Fruit fly (Drosophila melanogaster) whole organism, embryonic: Measurements from ENCODE around the gene CG9662.

ENCODE experiments used
- ATbp ChIP-seq: fragments of 200-800 bp; sonication (Bioruptor generic); optimal IDR thresholded peaks from 2 replicates; lab custom pipeline; 2017; ENCODE audit warnings: missing biosample characterization, mild to moderate bottlenecking, missing genetic modification characterization, missing genetic modification reagents
- Blimp-1 ChIP-seq: fragments of 200-800 bp; sonication (Bioruptor generic); optimal IDR thresholded peaks from 3 replicates; lab custom pipeline; 2018; ENCODE audit warnings: missing biosample characterization, missing genetic modification characterization, mild to moderate bottlenecking, moderate library complexity, missing genetic modification reagents
- CG11247 ChIP-seq: fragments of 200-800 bp; sonication (Bioruptor generic); IDR thresholded peaks from 2 replicates; pipeline ENCODE4 v1.3.6; 2022; ENCODE audit warnings: missing biosample characterization, missing genetic modification characterization
- CG11456 ChIP-seq: fragments of 200-800 bp; sonication (Bioruptor generic); IDR thresholded peaks from 3 replicates; pipeline ENCODE4 v1.3.6; 2022; ENCODE audit warnings: missing biosample characterization, missing genetic modification characterization
- CG11504 ChIP-seq: fragments of 200-800 bp; sonication (Bioruptor generic); optimal IDR thresholded peaks from 3 replicates; lab custom pipeline; 2019; ENCODE audit warnings: missing biosample characterization, mild to moderate bottlenecking, missing genetic modification characterization, moderate library complexity
- CG11695 ChIP-seq: fragments of 200-800 bp; sonication (Bioruptor generic); IDR thresholded peaks from 3 replicates; pipeline ENCODE4 v1.3.6; 2022; ENCODE audit warnings: missing biosample characterization, missing genetic modification characterization
- CG12942 ChIP-seq: fragments of 200-800 bp; sonication (Bioruptor generic); optimal IDR thresholded peaks from 3 replicates; lab custom pipeline; 2016; ENCODE audit warnings: missing biosample characterization, missing genetic modification characterization
- CG14860 ChIP-seq: fragments of 200-800 bp; sonication (Bioruptor generic); IDR thresholded peaks from 3 replicates; pipeline ENCODE4 v1.3.6; 2022; ENCODE audit warnings: missing biosample characterization, missing genetic modification characterization; ENCODE audit not compliant: partially characterized antibody
- CG1529 ChIP-seq: fragments of 200-800 bp; sonication (Bioruptor generic); optimal IDR thresholded peaks from 3 replicates; lab custom pipeline; 2018; ENCODE audit warnings: missing biosample characterization, missing genetic modification characterization
- CG1603 ChIP-seq: fragments of 200-800 bp; sonication (Bioruptor generic); optimal IDR thresholded peaks from 2 replicates; lab custom pipeline; 2019; ENCODE audit warnings: missing biosample characterization, mild to moderate bottlenecking, missing genetic modification characterization, moderate library complexity
- CG17361 ChIP-seq: fragments of 200-800 bp; sonication (Bioruptor generic); IDR thresholded peaks from 3 replicates; pipeline ENCODE4 v1.3.6; 2022; ENCODE audit warnings: missing biosample characterization, missing genetic modification characterization
- CG17612 ChIP-seq: fragments of 200-800 bp; sonication (Bioruptor generic); IDR thresholded peaks from 2 replicates; pipeline ENCODE4 v1.3.6; 2022; ENCODE audit warnings: missing biosample characterization, missing genetic modification characterization
- CG2202 ChIP-seq: fragments of 200-800 bp; sonication (Bioruptor generic); optimal IDR thresholded peaks from 2 replicates; lab custom pipeline; 2018; ENCODE audit warnings: missing biosample characterization, mild to moderate bottlenecking, missing genetic modification characterization
- CG32532 ChIP-seq: fragments of 200-800 bp; sonication (Bioruptor generic); IDR thresholded peaks from 2 replicates; pipeline ENCODE4 v1.3.6; 2022; ENCODE audit warnings: missing biosample characterization, missing genetic modification characterization
- CG32772 ChIP-seq: fragments of 200-800 bp; sonication (Bioruptor generic); IDR thresholded peaks from 2 replicates; pipeline ENCODE4 v1.3.6; 2022; ENCODE audit warnings: missing biosample characterization, missing genetic modification characterization
- CG33557 ChIP-seq: fragments of 200-800 bp; sonication (Bioruptor generic); optimal IDR thresholded peaks from 2 replicates; lab custom pipeline; 2019; ENCODE audit warnings: missing biosample characterization, mild to moderate bottlenecking, missing genetic modification characterization, moderate library complexity
- CG3407 ChIP-seq: fragments of 200-800 bp; sonication (Bioruptor generic); optimal IDR thresholded peaks from 2 replicates; lab custom pipeline; 2018; ENCODE audit warnings: missing biosample characterization, mild to moderate bottlenecking, missing genetic modification characterization
- CG34376 ChIP-seq: fragments of 200-800 bp; sonication (Bioruptor generic); optimal IDR thresholded peaks from 2 replicates; lab custom pipeline; 2018; ENCODE audit warnings: missing biosample characterization, mild to moderate bottlenecking, missing genetic modification characterization
- CG6272 ChIP-seq: fragments of 200-800 bp; sonication (Bioruptor generic); IDR thresholded peaks from 2 replicates; pipeline ENCODE4 v1.3.6; 2022; ENCODE audit warnings: missing biosample characterization, missing genetic modification characterization
- CG6689 ChIP-seq: fragments of 200-800 bp; sonication (Bioruptor generic); IDR thresholded peaks from 2 replicates; pipeline ENCODE4 v1.3.6; 2022; ENCODE audit warnings: missing biosample characterization, missing genetic modification characterization
- CG6813 ChIP-seq: fragments of 200-800 bp; sonication (Bioruptor generic); optimal IDR thresholded peaks from 2 replicates; lab custom pipeline; 2017; ENCODE audit warnings: missing biosample characterization, missing genetic modification characterization, mild to moderate bottlenecking, moderate library complexity, missing genetic modification reagents
- CTCF ChIP-seq: fragments of 200-800 bp; sonication (Bioruptor generic); optimal IDR thresholded peaks from 2 replicates; lab custom pipeline; 2017; ENCODE audit warnings: missing biosample characterization, mild to moderate bottlenecking, missing genetic modification characterization, moderate library complexity
- Dbx ChIP-seq: fragments of 200-800 bp; sonication (Bioruptor generic); IDR thresholded peaks from 3 replicates; pipeline ENCODE4 v1.3.6; 2022; ENCODE audit warnings: missing biosample characterization, missing genetic modification characterization
- MTF-1 ChIP-seq: fragments of 200-800 bp; sonication (Bioruptor generic); optimal IDR thresholded peaks from 2 replicates; lab custom pipeline; 2018; ENCODE audit warnings: missing biosample characterization, mild to moderate bottlenecking, missing genetic modification characterization, borderline replicate concordance
- Myb ChIP-seq: fragments of 200-800 bp; sonication (Bioruptor generic); optimal IDR thresholded peaks from 2 replicates; lab custom pipeline; 2016; ENCODE audit warnings: missing biosample characterization, missing genetic modification characterization
- Nf-YA ChIP-seq: fragments of 200-800 bp; sonication (Bioruptor generic); IDR thresholded peaks from 2 replicates; pipeline ENCODE4 v1.3.6; 2022; ENCODE audit warnings: missing biosample characterization, missing genetic modification characterization
- Rx ChIP-seq: fragments of 200-800 bp; sonication (Bioruptor generic); IDR thresholded peaks from 2 replicates; pipeline ENCODE4 v1.3.6; 2022; ENCODE audit warnings: missing biosample characterization, missing genetic modification characterization
- Ssrp ChIP-seq: fragments of 200-800 bp; sonication (Bioruptor generic); optimal IDR thresholded peaks from 2 replicates; lab custom pipeline; 2018; ENCODE audit warnings: missing biosample characterization, mild to moderate bottlenecking, missing genetic modification characterization, moderate library complexity
- Xrp1 ChIP-seq: fragments of 200-800 bp; sonication (Bioruptor generic); IDR thresholded peaks from 2 replicates; pipeline ENCODE4 v1.3.6; 2022; ENCODE audit warnings: missing biosample characterization, missing genetic modification characterization
- az2 ChIP-seq: fragments of 200-800 bp; sonication (Bioruptor generic); optimal IDR thresholded peaks from 3 replicates; lab custom pipeline; 2016; ENCODE audit warnings: missing biosample characterization, missing genetic modification characterization
- bcd ChIP-seq: fragments of 200-800 bp; sonication (Bioruptor generic); optimal IDR thresholded peaks from 2 replicates; lab custom pipeline; 2017; ENCODE audit warnings: missing biosample characterization, mild to moderate bottlenecking, missing genetic modification characterization
- bsh ChIP-seq, 2 experiments: fragments of 200-800 bp; sonication (Bioruptor generic); optimal IDR thresholded peaks; 2 replicates each; lab custom pipeline; 2017 to 2018; ENCODE audit warnings: mild to moderate bottlenecking in 2 of 2, missing biosample characterization in 2 of 2, missing genetic modification characterization in 2 of 2, moderate library complexity in 1 of 2
- caup ChIP-seq: fragments of 200-800 bp; sonication (Bioruptor generic); optimal IDR thresholded peaks from 3 replicates; lab custom pipeline; 2017; ENCODE audit warnings: missing biosample characterization, mild to moderate bottlenecking, missing genetic modification characterization, moderate library complexity; ENCODE audit not compliant: severe bottlenecking
- chm ChIP-seq: fragments of 200-800 bp; sonication (Bioruptor generic); IDR thresholded peaks from 2 replicates; pipeline ENCODE4 v1.3.6; 2022; ENCODE audit warnings: missing biosample characterization, missing genetic modification characterization
- dan ChIP-seq: fragments of 200-800 bp; sonication (Bioruptor generic); IDR thresholded peaks from 2 replicates; pipeline ENCODE4 v1.3.6; 2022; ENCODE audit warnings: missing biosample characterization, missing genetic modification characterization
- dpn ChIP-seq, 2 experiments: fragments of 200-800 bp; sonication (Bioruptor generic); optimal IDR thresholded peaks; 3 replicates each; lab custom pipeline; 2016; ENCODE audit warnings: missing biosample characterization in 2 of 2, missing genetic modification characterization in 2 of 2
- fd64A ChIP-seq: fragments of 200-800 bp; sonication (Bioruptor generic); optimal IDR thresholded peaks from 3 replicates; lab custom pipeline; 2018; ENCODE audit warnings: missing biosample characterization, mild to moderate bottlenecking, missing genetic modification characterization
- gcm ChIP-seq: fragments of 200-800 bp; sonication (Bioruptor generic); optimal IDR thresholded peaks from 2 replicates; lab custom pipeline; 2019; ENCODE audit warnings: missing biosample characterization, mild to moderate bottlenecking, missing genetic modification characterization, moderate library complexity
- gro ChIP-seq: fragments of 200-800 bp; sonication (Bioruptor generic); optimal IDR thresholded peaks from 2 replicates; lab custom pipeline; 2016; ENCODE audit warnings: missing biosample characterization, missing genetic modification characterization
- kni ChIP-seq: fragments of 200-800 bp; sonication (Bioruptor generic); optimal IDR thresholded peaks from 3 replicates; lab custom pipeline; 2017; ENCODE audit warnings: mild to moderate bottlenecking, missing biosample characterization, missing genetic modification reagents, missing genetic modification characterization
- lbe ChIP-seq: fragments of 200-800 bp; sonication (Bioruptor generic); optimal IDR thresholded peaks from 2 replicates; lab custom pipeline; 2016; ENCODE audit warnings: missing biosample characterization, mild to moderate bottlenecking, missing genetic modification characterization
- mam ChIP-seq: fragments of 200-800 bp; sonication (Bioruptor generic); optimal IDR thresholded peaks from 3 replicates; lab custom pipeline; 2016; ENCODE audit warnings: missing biosample characterization, missing genetic modification characterization
- onecut ChIP-seq: fragments of 200-800 bp; sonication (Bioruptor generic); IDR thresholded peaks from 2 replicates; pipeline ENCODE4 v1.3.6; 2022; ENCODE audit warnings: missing biosample characterization, missing genetic modification characterization
- otp ChIP-seq: fragments of 200-800 bp; sonication (Bioruptor generic); IDR thresholded peaks from 3 replicates; pipeline ENCODE4, ENCODE4 v1.3.6; 2022; ENCODE audit warnings: missing biosample characterization, missing genetic modification characterization
- prd ChIP-seq, 3 experiments: fragments of >200 bp in 2 of 3; fragments of 200-800 bp in 1 of 3; sonication (Bioruptor generic) in 1 of 3; optimal IDR thresholded peaks in 2 of 3; IDR thresholded peaks in 1 of 3; 2 replicates in 2 of 3; 3 replicates in 1 of 3; pipeline versions ENCODE4 v1.3.6 to Lab custom; 2017 to 2022; ENCODE audit warnings: missing biosample characterization in 1 of 3, missing genetic modification characterization in 1 of 3
- psq ChIP-seq: fragments of 200-800 bp; sonication (Bioruptor generic); optimal IDR thresholded peaks from 2 replicates; lab custom pipeline; 2017; ENCODE audit warnings: missing biosample characterization, missing genetic modification characterization
- sens ChIP-seq: fragments of 200-800 bp; sonication (Bioruptor generic); peaks from one replicate; lab custom pipeline; 2016; ENCODE audit warnings: missing biosample characterization, missing genetic modification characterization
- sqz ChIP-seq: fragments of 200-800 bp; sonication (Bioruptor generic); optimal IDR thresholded peaks from 3 replicates; lab custom pipeline; 2018; ENCODE audit warnings: missing biosample characterization, mild to moderate bottlenecking, missing genetic modification characterization
- zen2 ChIP-seq: fragments of 200-800 bp; sonication (Bioruptor generic); IDR thresholded peaks from 3 replicates; pipeline ENCODE4 v1.3.6; 2022; ENCODE audit warnings: missing biosample characterization, missing genetic modification characterization; ENCODE audit not compliant: partially characterized antibody

Gene CG9662

dm6 chr2L:3345763-3346482 is 30.6 kb downstream of the CG9662 start (continued):
- no peak for TF ChIP-seq Ssrp (tag; lab: Kevin White, UChicago)
- no peak for TF ChIP-seq dan (GFP tag; lab: Robert Waterston, UW)
- no peak for TF ChIP-seq bcd (GFP tag; lab: Kevin White, UChicago)
- TF ChIP-seq Blimp-1 (GFP tag; lab: Kevin White, UChicago) = peak; percentile 81
- TF ChIP-seq Rx = no peak
- TF ChIP-seq CG32772 (GFP tag; lab: Robert Waterston, UW) = peak; percentile 27; the same call in 1 of the 2 replicates
- peak; percentile 59 for TF ChIP-seq psq (GFP tag; lab: Kevin White, UChicago)
- peak; percentile 54 to 69 for TF ChIP-seq bsh (GFP tag; optimal IDR thresholded peaks at IDR 0.05; lab: Kevin White, UChicago)
- TF ChIP-seq kni (GFP tag; lab: Kevin White, UChicago) = peak; percentile 3
- TF ChIP-seq caup (GFP tag; lab: Kevin White, UChicago) = no peak
- no peak for TF ChIP-seq CTCF (GFP tag; lab: Kevin White, UChicago)
- TF ChIP-seq CG1529 (GFP tag; lab: Kevin White, UChicago) = peak; percentile 24
- TF ChIP-seq CG12942 (GFP tag; lab: Kevin White, UChicago) = no peak
- TF ChIP-seq Myb (GFP tag; lab: Kevin White, UChicago) = no peak
- TF ChIP-seq CG17612 (GFP tag; lab: Robert Waterston, UW) = no peak
- no peak for TF ChIP-seq CG11695 (GFP tag; lab: Robert Waterston, UW)
- peak; percentile 11 for TF ChIP-seq CG3407 (GFP tag; lab: Kevin White, UChicago)
- 0 out of 2 replicates have a peak, but pooled peaks have one; percentile 21 for TF ChIP-seq CG6689 (GFP tag; lab: Robert Waterston, UW)
- no peak for TF ChIP-seq CG6272 (GFP tag; lab: Robert Waterston, UW)
- no peak for TF ChIP-seq mam (GFP tag; lab: Kevin White, UChicago)
- peak; percentile 29 for TF ChIP-seq CG33557
- TF ChIP-seq sens (GFP tag; lab: Kevin White, UChicago) = peak; percentile 73
- TF ChIP-seq dpn (GFP tag; optimal IDR thresholded peaks at IDR 0.05; lab: Kevin White, UChicago) = peak in 1 of 2 experiments; percentile 13
- TF ChIP-seq Nf-YA (GFP tag; lab: Robert Waterston, UW) = no peak
- TF ChIP-seq fd64A (GFP tag; lab: Kevin White, UChicago) = peak; percentile 25
- TF ChIP-seq onecut (GFP tag; lab: Robert Waterston, UW) = no peak
- TF ChIP-seq otp (GFP tag; lab: Robert Waterston, UW) = no peak
- TF ChIP-seq CG32532 = 0 out of 2 replicates have a peak, but pooled peaks have one; percentile 21
- no peak for TF ChIP-seq CG14860 (GFP tag; lab: Robert Waterston, UW)
- peak; percentile 24; the same call in 1 of the 2 replicates for TF ChIP-seq chm (GFP tag; lab: Robert Waterston, UW)
- no peak for TF ChIP-seq zen2
- TF ChIP-seq gcm (GFP tag; lab: Kevin White, UChicago) = no peak
- peak; percentile 16 for TF ChIP-seq CG6813 (GFP tag; lab: Kevin White, UChicago)
- peak; percentile 90 for TF ChIP-seq lbe (GFP tag; lab: Kevin White, UChicago)
- TF ChIP-seq gro (GFP tag; lab: Kevin White, UChicago) = no peak
- peak; percentile 40; the same call in 1 of the 2 replicates for TF ChIP-seq Xrp1 (GFP tag; lab: Robert Waterston, UW)
- TF ChIP-seq Dbx (GFP tag; lab: Robert Waterston, UW) = 0 out of 3 replicates have a peak, but pooled peaks have one; percentile 23
- TF ChIP-seq ATbp (GFP tag; lab: Kevin White, UChicago) = peak; percentile 66
- TF ChIP-seq sqz (GFP tag; lab: Kevin White, UChicago) = peak; percentile 58
- 0 out of 3 replicates have a peak, but pooled peaks have one; percentile 5 for TF ChIP-seq CG11456 (GFP tag; lab: Robert Waterston, UW)
- no peak for TF ChIP-seq CG34376 (GFP tag; lab: Kevin White, UChicago)
- no peak for TF ChIP-seq CG11247 (GFP tag; lab: Robert Waterston, UW)
- no peak for TF ChIP-seq MTF-1 (GFP tag; lab: Kevin White, UChicago)
- TF ChIP-seq CG11504 (tag; lab: Kevin White, UChicago) = peak; percentile 31
- peak; percentile 14 for TF ChIP-seq az2 (GFP tag; lab: Kevin White, UChicago)
- 0 out of 3 replicates have a peak, but pooled peaks have one; percentile 13 for TF ChIP-seq CG17361
- peak; percentile 7 for TF ChIP-seq CG2202
- TF ChIP-seq CG1603 = peak; percentile 28
- TF ChIP-seq prd (optimal IDR thresholded peaks at IDR 0.05; lab: Kevin White, UChicago) = no peak
- peak; percentile 42; the same call in 1 of the 3 replicates for TF ChIP-seq prd (GFP tag; IDR thresholded peaks at IDR 0.05; lab: Robert Waterston, UW)
